Worm (Caenorhabditis elegans) whole organism, L1 larva: ENCODE results near the gene C05D11.13.

Experiments
- dpl-1 ChIP-seq, 3 experiments: fragments of 150-350 bp in 2 of 3; sonication (generic microtip) in 1 of 3; optimal IDR thresholded peaks; 2 replicates each; lab custom pipeline; 2014 to 2017; ENCODE audit warnings: missing biosample characterization in 3 of 3, missing genetic modification characterization in 3 of 3, missing genetic modification reagents in 3 of 3
- elt-2 ChIP-seq: sonication (generic microtip); optimal IDR thresholded peaks from 2 replicates; lab custom pipeline; 2016; ENCODE audit warnings: missing genetic modification characterization, mild to moderate bottlenecking, inconsistent platforms, missing compliant biosample characterization, missing genetic modification reagents
- elt-3 ChIP-seq, 6 experiments: fragments of 150-350 bp in 1 of 6; sonication (generic microtip); optimal IDR thresholded peaks; 2 replicates each; lab custom pipeline; 2017 to 2018; ENCODE audit warnings: missing biosample characterization in 6 of 6, missing genetic modification characterization in 6 of 6, inconsistent platforms in 1 of 6
- fos-1 ChIP-seq: fragments of 150-350 bp; optimal IDR thresholded peaks from 2 replicates; lab custom pipeline; 2014; ENCODE audit warnings: missing biosample characterization, missing genetic modification characterization
- lin-14 ChIP-seq: fragments of 200-800 bp; sonication (Bioruptor generic); optimal IDR thresholded peaks from 2 replicates; lab custom pipeline; 2018; ENCODE audit warnings: mild to moderate bottlenecking, missing genetic modification characterization, moderate library complexity, missing compliant biosample characterization
- nhr-76 ChIP-seq: sonication (generic microtip); optimal IDR thresholded peaks from 2 replicates; lab custom pipeline; 2017; ENCODE audit warnings: missing biosample characterization, missing genetic modification characterization
- nhr-90 ChIP-seq: sonication (generic microtip); optimal IDR thresholded peaks from 2 replicates; lab custom pipeline; 2016; ENCODE audit warnings: mild to moderate bottlenecking, missing genetic modification characterization, missing compliant biosample characterization; ENCODE audit not compliant: poor library complexity
- pag-3 ChIP-seq: sonication (generic microtip); optimal IDR thresholded peaks from 2 replicates; lab custom pipeline; 2017; ENCODE audit warnings: missing genetic modification characterization, mild to moderate bottlenecking, missing compliant biosample characterization, antibody characterized with exemption, borderline replicate concordance; ENCODE audit not compliant: insufficient read depth
- skn-1 ChIP-seq: fragments of 150-350 bp; optimal IDR thresholded peaks from 2 replicates; lab custom pipeline; 2014; ENCODE audit warnings: missing biosample characterization, missing genetic modification characterization
- snpc-4 ChIP-seq: fragments of 150-350 bp; optimal IDR thresholded peaks from 2 replicates; lab custom pipeline; 2014; ENCODE audit warnings: missing biosample characterization, missing genetic modification characterization
- vab-15 ChIP-seq: sonication (generic microtip); optimal IDR thresholded peaks from 2 replicates; lab custom pipeline; 2017; ENCODE audit warnings: missing genotype, mild to moderate bottlenecking, missing genetic modification characterization, missing compliant biosample characterization

- TF ChIP-seq skn-1 (tag; lab: Kevin White, UChicago) = no peak
- TF ChIP-seq elt-2 (tag; lab: Kevin White, UChicago) = no peak
- no peak for TF ChIP-seq nhr-76 (tag; lab: Kevin White, UChicago)
- no peak for TF ChIP-seq snpc-4 (tag; lab: Kevin White, UChicago)
- TF ChIP-seq lin-14 = no peak
- TF ChIP-seq fos-1 (tag; lab: Kevin White, UChicago) = no peak
- no peak for TF ChIP-seq elt-3 (tag; optimal IDR thresholded peaks at IDR 0.05; lab: Kevin White, UChicago)
- TF ChIP-seq vab-15 (tag; lab: Kevin White, UChicago) = no peak
- no peak for TF ChIP-seq dpl-1 (GFP tag; optimal IDR thresholded peaks at IDR 0.05; lab: Kevin White, UChicago)
- TF ChIP-seq nhr-90 (tag; lab: Kevin White, UChicago) = no peak
- no peak for TF ChIP-seq pag-3 (tag; lab: Kevin White, UChicago)
Measured at ce11 chrIII:6449854-6450253, 5.5 kb upstream of the C05D11.13 start.
